Fruit fly (Drosophila melanogaster) whole organism, embryonic: ENCODE measurements around the gene CG9150.
A peak's percentile ranks its signal among the peaks of the same experiment; 100 is the strongest.

Experiments
- Adf1 ChIP-seq: fragments of 200-800 bp; sonication (Bioruptor generic); IDR thresholded peaks from 2 replicates; pipeline ENCODE4 v1.3.6; 2022; ENCODE audit warnings: missing biosample characterization, missing genetic modification characterization
- Bgb ChIP-seq: fragments of 200-800 bp; sonication (Bioruptor generic); IDR thresholded peaks from 2 replicates; pipeline ENCODE4 v1.3.6; 2022; ENCODE audit warnings: missing biosample characterization, missing genetic modification characterization; ENCODE audit not compliant: partially characterized antibody
- Blimp-1 ChIP-seq: fragments of 200-800 bp; sonication (Bioruptor generic); optimal IDR thresholded peaks from 3 replicates; lab custom pipeline; 2018; ENCODE audit warnings: missing biosample characterization, missing genetic modification characterization, mild to moderate bottlenecking, moderate library complexity, missing genetic modification reagents
- CG12744 ChIP-seq: fragments of 200-800 bp; sonication (Bioruptor generic); optimal IDR thresholded peaks from 2 replicates; lab custom pipeline; 2016; ENCODE audit warnings: missing biosample characterization, missing genetic modification characterization
- CG13894 ChIP-seq: fragments of 200-800 bp; sonication (Bioruptor generic); optimal IDR thresholded peaks from 3 replicates; lab custom pipeline; 2018; ENCODE audit warnings: missing biosample characterization, mild to moderate bottlenecking, missing genetic modification characterization, moderate library complexity
- CG14710 ChIP-seq: fragments of 200-800 bp; sonication (Bioruptor generic); optimal IDR thresholded peaks from 3 replicates; lab custom pipeline; 2019; ENCODE audit warnings: missing biosample characterization, mild to moderate bottlenecking, missing genetic modification characterization, moderate library complexity
- CG15514 ChIP-seq: fragments of 200-800 bp; sonication (Bioruptor generic); optimal IDR thresholded peaks from 3 replicates; lab custom pipeline; 2017; ENCODE audit warnings: missing biosample characterization, missing genetic modification characterization, mild to moderate bottlenecking, moderate library complexity, missing genetic modification reagents
- CG15601 ChIP-seq: fragments of 200-800 bp; sonication (Bioruptor generic); optimal IDR thresholded peaks from 3 replicates; lab custom pipeline; 2019; ENCODE audit warnings: missing biosample characterization, mild to moderate bottlenecking, missing genetic modification characterization, moderate library complexity
- CG16779 ChIP-seq: fragments of 200-800 bp; sonication (Bioruptor generic); IDR thresholded peaks from 2 replicates; pipeline ENCODE4 v1.3.6; 2022; ENCODE audit warnings: missing biosample characterization, missing genetic modification characterization
- CG18262 ChIP-seq: fragments of 200-800 bp; optimal IDR thresholded peaks from 3 replicates; lab custom pipeline; 2019; ENCODE audit warnings: missing biosample characterization, mild to moderate bottlenecking, missing genetic modification characterization, moderate library complexity
- CG18599 ChIP-seq: fragments of 200-800 bp; sonication (Bioruptor generic); optimal IDR thresholded peaks from 3 replicates; lab custom pipeline; 2017; ENCODE audit warnings: missing biosample characterization, missing genetic modification characterization, mild to moderate bottlenecking, moderate library complexity, missing genetic modification reagents
- CG3065 ChIP-seq: fragments of 200-800 bp; sonication (Bioruptor generic); optimal IDR thresholded peaks from 2 replicates; lab custom pipeline; 2016; ENCODE audit warnings: missing biosample characterization, missing genetic modification characterization
- CG32767 ChIP-seq: fragments of 200-800 bp; sonication (Bioruptor generic); IDR thresholded peaks from 2 replicates; pipeline ENCODE4 v1.3.6; 2022; ENCODE audit warnings: missing biosample characterization, missing genetic modification characterization
- Dbx ChIP-seq: fragments of 200-800 bp; sonication (Bioruptor generic); IDR thresholded peaks from 3 replicates; pipeline ENCODE4 v1.3.6; 2022; ENCODE audit warnings: missing biosample characterization, missing genetic modification characterization
- Deaf1 ChIP-seq: fragments of 200-800 bp; optimal IDR thresholded peaks from 3 replicates; lab custom pipeline; 2019; ENCODE audit warnings: missing biosample characterization, mild to moderate bottlenecking, missing genetic modification characterization, moderate library complexity
- Hr51 ChIP-seq, 2 experiments: fragments of 200-800 bp; sonication (Bioruptor generic); optimal IDR thresholded peaks; 2 replicates in 1 of 2; 3 replicates in 1 of 2; lab custom pipeline; 2016 to 2018; ENCODE audit warnings: missing biosample characterization in 2 of 2, missing genetic modification characterization in 2 of 2, mild to moderate bottlenecking in 1 of 2, moderate library complexity in 1 of 2
- Med ChIP-seq: fragments of 200-800 bp; sonication (Bioruptor generic); peaks from one replicate; lab custom pipeline; 2016; ENCODE audit warnings: missing biosample characterization, missing genetic modification characterization, mild to moderate bottlenecking, inconsistent platforms, moderate library complexity
- Pdp1 ChIP-seq, 2 experiments: fragments of 200-800 bp; sonication (Bioruptor generic); optimal IDR thresholded peaks; 3 replicates each; lab custom pipeline; 2016; ENCODE audit warnings: missing biosample characterization in 2 of 2, missing genetic modification characterization in 2 of 2, mild to moderate bottlenecking in 1 of 2, moderate library complexity in 1 of 2
- Trl ChIP-seq, 3 experiments: fragments of >200 bp in 2 of 3; fragments of 200-800 bp in 1 of 3; sonication (Bioruptor generic) in 1 of 3; optimal IDR thresholded peaks; 2 replicates in 1 of 3; 3 replicates in 2 of 3; lab custom pipeline; 2016 to 2017; ENCODE audit warnings: missing biosample characterization in 1 of 3, missing genetic modification characterization in 1 of 3
- ase ChIP-seq: fragments of 200-800 bp; sonication (Bioruptor generic); IDR thresholded peaks from 3 replicates; pipeline ENCODE4 v1.3.6; 2022; ENCODE audit warnings: missing biosample characterization, missing genetic modification characterization
- br ChIP-seq: fragments of >200 bp; optimal IDR thresholded peaks from 2 replicates; lab custom pipeline; 2017
- cg ChIP-seq: fragments of 200-800 bp; sonication (Bioruptor generic); optimal IDR thresholded peaks from 3 replicates; lab custom pipeline; 2019; ENCODE audit warnings: missing biosample characterization, mild to moderate bottlenecking, missing genetic modification characterization, moderate library complexity
- emc ChIP-seq: fragments of 200-800 bp; sonication (Bioruptor generic); optimal IDR thresholded peaks from 2 replicates; lab custom pipeline; 2016; ENCODE audit warnings: missing biosample characterization, missing genetic modification characterization
- grau ChIP-seq: fragments of 200-800 bp; optimal IDR thresholded peaks from 3 replicates; lab custom pipeline; 2019; ENCODE audit warnings: missing biosample characterization, mild to moderate bottlenecking, missing genetic modification characterization, moderate library complexity
- hkb ChIP-seq, 2 experiments: fragments of 200-800 bp in 1 of 2; fragments of >200 bp in 1 of 2; sonication (Bioruptor generic) in 1 of 2; IDR thresholded peaks in 1 of 2; optimal IDR thresholded peaks in 1 of 2; 2 replicates each; pipeline versions ENCODE4 v1.3.6 to Lab custom; 2017 to 2022; ENCODE audit warnings: missing biosample characterization in 1 of 2, missing genetic modification characterization in 1 of 2
- inv ChIP-seq: fragments of 200-800 bp; sonication (Bioruptor generic); IDR thresholded peaks from 2 replicates; pipeline ENCODE4 v1.3.6; 2022; ENCODE audit warnings: missing biosample characterization, missing genetic modification characterization; ENCODE audit not compliant: partially characterized antibody
- lab ChIP-seq: fragments of 200-800 bp; sonication (Bioruptor generic); optimal IDR thresholded peaks from 3 replicates; lab custom pipeline; 2017; ENCODE audit warnings: missing biosample characterization, missing genetic modification characterization, mild to moderate bottlenecking, moderate library complexity, missing genetic modification reagents
- maf-S ChIP-seq: fragments of 200-800 bp; sonication (Bioruptor generic); optimal IDR thresholded peaks from 2 replicates; lab custom pipeline; 2016; ENCODE audit warnings: missing biosample characterization, missing genetic modification characterization
- nom ChIP-seq: fragments of 200-800 bp; sonication (Bioruptor generic); optimal IDR thresholded peaks from 2 replicates; lab custom pipeline; 2017; ENCODE audit warnings: missing biosample characterization, missing genetic modification characterization, mild to moderate bottlenecking, moderate library complexity, missing genetic modification reagents
- row ChIP-seq: fragments of 200-800 bp; sonication (Bioruptor generic); IDR thresholded peaks from 3 replicates; pipeline ENCODE4 v1.3.6; 2022; ENCODE audit warnings: missing biosample characterization, missing genetic modification characterization
- seq ChIP-seq: fragments of 200-800 bp; sonication (Bioruptor generic); IDR thresholded peaks from 2 replicates; pipeline ENCODE4 v1.3.6; 2022; ENCODE audit warnings: missing biosample characterization, missing genetic modification characterization
- sqz ChIP-seq: fragments of 200-800 bp; sonication (Bioruptor generic); optimal IDR thresholded peaks from 3 replicates; lab custom pipeline; 2018; ENCODE audit warnings: missing biosample characterization, mild to moderate bottlenecking, missing genetic modification characterization
- ttk ChIP-seq: fragments of 200-800 bp; sonication (Bioruptor generic); IDR thresholded peaks from 2 replicates; pipeline ENCODE4 v2.1.2; 2022; ENCODE audit warnings: missing biosample characterization, missing genetic modification characterization

The CG9150 gene

dm6 chr2L:6062382-6063082 lies 5.9 kb downstream of the CG9150 start, which contains the start of the genes ND-51 and CG13994 (continued):
- TF ChIP-seq CG3065 (GFP tag; lab: Kevin White, UChicago), result peak; percentile 43
- TF ChIP-seq Dbx (GFP tag; lab: Robert Waterston, UW), result peak; percentile 87
- no peak for TF ChIP-seq br (lab: Kevin White, UChicago)

dm6 chr2L:6060210-6060609 lies 8.2 kb downstream of the CG9150 start, which contains the start of gene CG34180:
TSS of gene CG34180 (plus strand) at chr2L:6060510.
- TF ChIP-seq Adf1 (GFP tag; lab: Robert Waterston, UW) (no peak), Pdp1 (GFP tag; optimal IDR thresholded peaks at IDR 0.05; lab: Kevin White, UChicago) (peak in 1 of 2 experiments; percentile 17), CG15601 (tag; lab: Kevin White, UChicago) (no peak)

dm6 chr2L:6053874-6054469 lies 14.4 kb downstream of the CG9150 start, which contains the start of gene CG13995:
TSS of gene CG13995 (plus strand) at chr2L:6054302.
- 0 out of 2 replicates have a peak, but pooled peaks have one; percentile 24 for TF ChIP-seq ttk
- TF ChIP-seq Bgb (GFP tag; lab: Robert Waterston, UW), result peak; percentile 27; the same call in 1 of the 2 replicates
- no peak for TF ChIP-seq hkb (optimal IDR thresholded peaks at IDR 0.05; lab: Kevin White, UChicago)
- peak; percentile 19; the same call in 1 of the 2 replicates for TF ChIP-seq hkb (GFP tag; IDR thresholded peaks at IDR 0.05; lab: Robert Waterston, UW)
- 0 out of 2 replicates have a peak, but pooled peaks have one; percentile 10 for TF ChIP-seq inv (GFP tag; lab: Robert Waterston, UW)
- TF ChIP-seq seq (GFP tag; lab: Robert Waterston, UW), result peak; percentile 31; the same call in 1 of the 2 replicates
- no peak for TF ChIP-seq emc (GFP tag; lab: Kevin White, UChicago)
- TF ChIP-seq sqz (GFP tag; lab: Kevin White, UChicago), result no peak
- peak; percentile 58 for TF ChIP-seq Med (GFP tag; lab: Kevin White, UChicago)
- TF ChIP-seq Hr51 (GFP tag; optimal IDR thresholded peaks at IDR 0.05; lab: Kevin White, UChicago), result peak in 1 of 2 experiments; percentile 75
- TF ChIP-seq CG18262 (tag; lab: Kevin White, UChicago), result no peak
- peak; percentile 28 for TF ChIP-seq Blimp-1 (GFP tag; lab: Kevin White, UChicago)
- peak; percentile 100 for TF ChIP-seq CG13894
- no peak for TF ChIP-seq CG12744 (GFP tag; lab: Kevin White, UChicago)
- TF ChIP-seq CG14710, result no peak
- TF ChIP-seq maf-S (GFP tag; lab: Kevin White, UChicago), result no peak
- 0 out of 3 replicates have a peak, but pooled peaks have one; percentile 36 for TF ChIP-seq ase (GFP tag; lab: Robert Waterston, UW)
- 0 out of 2 replicates have a peak, but pooled peaks have one; percentile 26 for TF ChIP-seq CG32767
- TF ChIP-seq lab (GFP tag; lab: Kevin White, UChicago), result peak; percentile 22
- peak in 1 of 2 experiments; percentile 71 for TF ChIP-seq Trl (optimal IDR thresholded peaks at IDR 0.05; lab: Kevin White, UChicago)
- TF ChIP-seq Trl (GFP tag; optimal IDR thresholded peaks at IDR 0.05; lab: Kevin White, UChicago), result no peak
- peak; percentile 57 for TF ChIP-seq cg
- TF ChIP-seq Adf1 (GFP tag; lab: Robert Waterston, UW), result peak; percentile 14; the same call in 1 of the 2 replicates
- peak; percentile 89 for TF ChIP-seq Deaf1 (tag; lab: Kevin White, UChicago)
- peak; percentile 12; the same call in 1 of the 3 replicates for TF ChIP-seq row (GFP tag; lab: Robert Waterston, UW)
- peak; percentile 74 for TF ChIP-seq CG16779 (GFP tag; lab: Robert Waterston, UW)
- TF ChIP-seq nom, result peak; percentile 54
- TF ChIP-seq CG18599 (GFP tag; lab: Kevin White, UChicago), result peak; percentile 7
- peak; percentile 60 for TF ChIP-seq grau (tag; lab: Kevin White, UChicago)
- peak; percentile 18 for TF ChIP-seq CG15514 (GFP tag; lab: Kevin White, UChicago)
- TF ChIP-seq, all 482 proteins: peak for 22
